Worm (Caenorhabditis elegans): ENCODE results near the gene C25A8.2.

DNA sequence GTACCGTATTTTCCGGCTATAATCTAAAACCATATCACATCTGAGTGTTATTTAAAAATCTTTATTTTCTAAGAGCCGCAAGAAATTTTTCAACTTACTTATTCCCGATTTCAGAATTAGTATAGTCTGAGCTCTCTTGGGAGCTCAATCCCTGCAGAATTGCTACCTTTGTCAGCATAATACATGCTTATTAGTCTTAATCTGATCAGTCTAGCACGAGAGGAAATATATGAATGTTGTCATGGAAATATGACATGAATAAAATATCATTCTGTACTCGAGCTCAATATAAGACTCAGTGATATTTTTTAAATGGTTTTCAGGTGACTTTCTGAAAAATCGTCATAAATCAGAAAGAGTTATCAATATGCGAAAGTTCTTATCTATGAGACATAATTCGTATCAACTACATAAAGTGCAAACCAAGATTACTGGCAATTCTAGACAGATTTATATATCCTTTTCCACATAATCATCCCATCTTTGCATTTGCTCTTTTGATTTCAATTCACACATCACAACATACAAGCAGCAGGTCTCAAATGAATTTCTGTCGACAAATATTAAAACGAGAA, 35.8 kb downstream of the C25A8.2 start:
- TF ChIP-seq ZK546.5 (tag; optimal IDR thresholded peaks at IDR 0.05) (no peak), nhr-237 (tag; optimal IDR thresholded peaks at IDR 0.05) (no peak), nhr-77 (tag; optimal IDR thresholded peaks at IDR 0.05) (no peak), ceh-82 (tag; optimal IDR thresholded peaks at IDR 0.05) (no peak), ceh-16 (tag; optimal IDR thresholded peaks at IDR 0.05) (no peak), fos-1 (tag; optimal IDR thresholded peaks at IDR 0.05) (peak; percentile 60), crh-2 (tag; optimal IDR thresholded peaks at IDR 0.05) (no peak)

Data from whole organism, L2 larva.